Worm (Caenorhabditis elegans): ENCODE results near the gene dnj-24.

ce11 chrIII:5469090-5469489 lies 45.2 kb upstream of the dnj-24 start:
- TF ChIP-seq lin-13 (GFP tag; optimal IDR thresholded peaks at IDR 0.05) (no peak), nhr-237 (tag; optimal IDR thresholded peaks at IDR 0.05) (no peak), hlh-4 (tag; optimal IDR thresholded peaks at IDR 0.05) (no peak), lin-39 (tag; optimal IDR thresholded peaks at IDR 0.05) (no peak), fkh-10 (GFP tag; optimal IDR thresholded peaks at IDR 0.05) (no peak), ces-1 (GFP tag; optimal IDR thresholded peaks at IDR 0.05) (no peak), ceh-90 (tag; optimal IDR thresholded peaks at IDR 0.05) (no peak), sox-4 (tag; optimal IDR thresholded peaks at IDR 0.05) (no peak), tbx-2 (tag; optimal IDR thresholded peaks at IDR 0.05) (no peak), aly-2 (tag; optimal IDR thresholded peaks at IDR 0.05) (no peak), lin-15B (tag; optimal IDR thresholded peaks at IDR 0.05) (no peak), ztf-4 (tag; optimal IDR thresholded peaks at IDR 0.05) (no peak)
